Worm (Caenorhabditis elegans) whole organism, L4/young adult: Measurements from ENCODE around the gene tag-322.

Experiments
- W03F9.2 ChIP-seq: fragments of 150-350 bp; optimal IDR thresholded peaks from 2 replicates; lab custom pipeline; 2014; ENCODE audit warnings: missing biosample characterization, missing genetic modification characterization
- dao-5 ChIP-seq: sonication (generic microtip); optimal IDR thresholded peaks from 2 replicates; lab custom pipeline; 2016; ENCODE audit warnings: missing genotype, missing genetic modification characterization, moderate library complexity, missing compliant biosample characterization
- him-1 ChIP-seq: sonication (generic microtip); optimal IDR thresholded peaks from 2 replicates; lab custom pipeline; 2016; ENCODE audit warnings: missing genotype, missing genetic modification reagents, missing genetic modification characterization, missing compliant biosample characterization

The tag-322 gene

ce11 chrIV:7803250-7803649, 17.9 kb upstream of the tag-322 start, which contains the start of gene C33H5.16:
C33H5.16 (minus strand) TSS chrIV:7803350.
- TF ChIP-seq dao-5 (tag; lab: Kevin White, UChicago) (no peak), W03F9.2 (tag; lab: Kevin White, UChicago) (no peak), him-1 (tag; lab: Kevin White, UChicago) (no peak)

- TF ChIP-seq him-1 (tag; lab: Kevin White, UChicago) (no peak), dao-5 (tag; lab: Kevin White, UChicago) (no peak), W03F9.2 (tag; lab: Kevin White, UChicago) (no peak)
Measured at ce11 chrIV:7800338-7800737, 15.0 kb upstream of the tag-322 start.

DNA sequence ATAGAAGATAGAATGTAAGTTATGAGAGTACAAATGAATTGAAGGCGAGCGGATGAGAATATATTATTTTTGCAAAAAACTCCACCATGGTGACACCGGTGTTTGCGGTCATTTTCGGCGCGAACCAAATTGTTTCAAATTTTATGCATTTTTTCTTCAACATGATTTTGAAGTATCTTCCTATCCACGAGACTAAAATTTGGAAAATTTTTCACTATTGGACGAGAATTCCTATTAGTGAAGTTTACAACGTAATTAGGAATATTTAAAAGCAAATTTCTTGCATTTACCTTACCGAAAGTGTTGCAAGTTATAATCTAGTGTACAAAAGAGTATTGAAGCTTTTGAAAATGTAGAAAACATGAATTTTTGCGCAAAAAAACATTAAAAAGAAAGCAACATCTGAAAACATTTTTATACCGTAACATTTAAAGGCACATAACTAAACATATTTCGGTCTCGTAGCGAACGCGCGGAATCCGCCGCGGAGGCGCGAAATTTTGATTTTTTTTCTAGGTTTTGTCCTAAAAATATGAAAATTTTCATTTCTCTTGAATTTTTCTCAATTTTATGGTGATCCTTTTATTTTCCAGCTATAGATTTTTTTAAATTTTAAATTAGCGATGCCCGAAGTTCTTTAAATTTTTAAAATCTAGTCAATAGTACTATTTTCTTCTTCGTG, 11.2 kb upstream of the tag-322 start, which contains the start of gene sgo-1:
sgo-1 (minus strand) TSS at position 51 of the 682 bp plus-strand sequence.
- peak; percentile 52 for TF ChIP-seq W03F9.2 (tag; lab: Kevin White, UChicago)
- no peak for TF ChIP-seq him-1 (tag; lab: Kevin White, UChicago)
- TF ChIP-seq dao-5 (tag; lab: Kevin White, UChicago), result no peak

DNA sequence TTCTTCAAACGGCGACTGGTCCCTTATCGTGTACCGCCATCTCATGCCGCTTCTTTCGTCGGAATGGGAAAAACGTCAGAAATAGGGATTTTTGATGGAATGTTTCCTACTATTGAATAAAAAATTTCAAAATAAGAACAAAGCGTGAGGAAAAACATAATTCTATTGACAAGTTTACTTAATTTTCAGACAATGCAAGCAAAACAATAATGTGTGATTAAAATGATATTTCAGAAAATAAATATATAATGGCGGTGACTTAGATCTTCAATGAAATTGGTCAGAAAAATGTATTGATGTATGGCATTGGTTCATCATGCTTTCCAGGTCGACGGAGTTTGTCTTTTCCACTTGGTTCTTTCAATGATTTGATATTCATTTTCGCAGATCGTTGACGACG, 9.4 kb upstream of the tag-322 start, which contains the start of gene ntp-1:
ntp-1 (minus strand) TSS at position 101 of the 400 bp plus-strand sequence.
- no peak for TF ChIP-seq him-1 (tag; lab: Kevin White, UChicago)
- TF ChIP-seq W03F9.2 (tag; lab: Kevin White, UChicago), result no peak
- no peak for TF ChIP-seq dao-5 (tag; lab: Kevin White, UChicago)

ce11 chrIV:7791821-7792446, 6.6 kb upstream of the tag-322 start, which contains the start of gene C33H5.13:
C33H5.13 (minus strand) TSS chrIV:7792263.
- no peak for TF ChIP-seq him-1 (tag; lab: Kevin White, UChicago)
- TF ChIP-seq W03F9.2 (tag; lab: Kevin White, UChicago), result no peak
- no peak for TF ChIP-seq dao-5 (tag; lab: Kevin White, UChicago)

DNA sequence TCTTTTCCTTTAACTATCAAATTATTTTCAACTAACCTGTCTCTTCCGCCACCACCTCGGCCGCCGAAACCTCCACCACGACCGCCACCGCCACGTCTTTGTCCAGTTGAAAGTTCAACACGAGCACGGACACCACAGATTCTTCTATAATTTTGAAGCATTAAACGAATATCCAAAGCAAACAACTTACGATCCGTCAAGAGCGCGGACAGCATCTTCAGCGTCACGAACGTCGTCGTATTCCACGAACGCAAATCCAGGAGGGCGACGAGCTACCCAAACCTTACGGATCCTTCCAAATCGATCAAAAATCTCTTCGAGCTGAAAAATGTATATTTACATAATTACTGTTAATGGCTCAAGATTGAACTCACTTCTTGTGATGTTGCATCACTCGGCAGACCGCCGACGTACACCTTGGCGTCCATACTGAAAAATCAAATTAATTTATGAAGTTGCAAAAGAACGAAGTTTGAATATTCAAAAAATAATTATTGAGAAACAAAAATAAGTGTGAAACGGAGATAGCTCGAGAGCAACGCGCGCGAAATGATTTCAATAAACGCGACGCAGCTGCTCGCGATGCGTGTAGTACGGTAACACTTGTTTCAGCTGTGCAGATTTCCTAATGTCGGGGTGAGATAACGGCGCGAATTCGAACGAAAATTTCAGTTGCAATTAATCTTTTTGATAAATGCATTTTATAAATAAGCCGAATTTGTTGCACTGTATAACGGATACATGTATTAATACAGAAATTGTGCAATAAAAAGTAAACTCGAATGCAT, 5.6 kb upstream of the tag-322 start, which contains the start of gene rsp-6:
rsp-6 (minus strand) TSS at position 429 of the 788 bp plus-strand sequence.
- TF ChIP-seq him-1 (tag; lab: Kevin White, UChicago), result peak; percentile 29
- TF ChIP-seq dao-5 (tag; lab: Kevin White, UChicago), result no peak
- TF ChIP-seq W03F9.2 (tag; lab: Kevin White, UChicago), result peak; percentile 85

ce11 chrIV:7790151-7790691, 4.9 kb upstream of the tag-322 start:
- TF ChIP-seq him-1 (tag; lab: Kevin White, UChicago), result no peak
- TF ChIP-seq W03F9.2 (tag; lab: Kevin White, UChicago), result no peak
- TF ChIP-seq dao-5 (tag; lab: Kevin White, UChicago), result no peak

DNA sequence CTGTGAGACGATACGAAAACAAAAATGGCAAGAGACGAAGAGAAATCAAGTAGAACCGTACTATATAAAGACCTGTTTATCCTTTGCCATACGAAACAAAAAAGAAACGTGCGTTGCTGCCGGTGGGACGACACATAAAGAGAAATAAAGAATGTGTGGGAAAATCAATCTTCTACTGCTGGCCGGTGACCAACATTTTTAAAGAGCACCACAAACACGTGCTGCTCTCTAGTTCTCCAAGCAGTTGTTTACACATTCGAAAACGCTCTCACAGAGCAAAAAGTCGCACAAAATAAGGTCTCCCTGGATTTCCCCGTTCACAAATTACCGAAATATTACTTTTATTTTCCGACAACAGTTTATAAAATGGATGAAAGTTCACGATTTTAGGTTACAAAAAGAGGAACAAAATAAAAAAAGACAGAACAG, 4.2 kb upstream of the tag-322 start, which contains the start of gene imp-3:
imp-3 (minus strand) TSS at position 93 of the 429 bp plus-strand sequence.
- no peak for TF ChIP-seq him-1 (tag; lab: Kevin White, UChicago)
- TF ChIP-seq W03F9.2 (tag; lab: Kevin White, UChicago), result no peak

ce11 chrIV:7783801-7784411, 1.4 kb downstream of the tag-322 start, which contains the start of gene tag-321:
tag-321 (minus strand) TSS chrIV:7783851.
- TF ChIP-seq W03F9.2 (tag; lab: Kevin White, UChicago), result no peak
- TF ChIP-seq him-1 (tag; lab: Kevin White, UChicago), result no peak
- no peak for TF ChIP-seq dao-5 (tag; lab: Kevin White, UChicago)

ce11 chrIV:7782292-7782691, 3.1 kb downstream of the tag-322 start, which contains the start of gene sec-10:
sec-10 (minus strand) TSS chrIV:7782499.
- TF ChIP-seq dao-5 (tag; lab: Kevin White, UChicago) (no peak), W03F9.2 (tag; lab: Kevin White, UChicago) (no peak), him-1 (tag; lab: Kevin White, UChicago) (no peak)

DNA sequence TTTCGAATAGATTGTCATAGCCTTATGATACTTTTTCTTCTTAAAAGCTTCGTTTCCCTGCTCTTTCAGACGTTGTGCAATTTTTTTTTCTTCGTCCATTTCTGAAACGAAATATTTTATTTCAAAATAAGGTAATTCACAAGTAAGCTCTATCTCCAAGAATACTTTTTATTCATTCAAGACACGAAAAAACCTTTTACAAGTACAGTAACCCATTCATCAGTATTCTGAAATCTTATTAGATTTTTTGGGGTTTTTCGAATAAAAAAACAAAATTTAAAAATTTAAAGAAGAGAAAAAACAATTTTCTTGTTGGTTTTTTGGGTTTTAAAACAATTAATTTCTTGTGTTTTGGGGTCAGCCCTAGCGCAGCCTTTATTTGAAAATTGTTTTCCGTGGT, 6.5 kb downstream of the tag-322 start, which contains the start of gene rpap-3:
rpap-3 (minus strand) TSS at position 101 of the 400 bp plus-strand sequence.
- TF ChIP-seq him-1 (tag; lab: Kevin White, UChicago) (no peak), W03F9.2 (tag; lab: Kevin White, UChicago) (no peak), dao-5 (tag; lab: Kevin White, UChicago) (no peak)

- TF ChIP-seq him-1 (tag; lab: Kevin White, UChicago), result no peak
- TF ChIP-seq W03F9.2 (tag; lab: Kevin White, UChicago), result no peak
- TF ChIP-seq dao-5 (tag; lab: Kevin White, UChicago), result no peak
Measured at ce11 chrIV:7775725-7776124, 9.6 kb downstream of the tag-322 start, which contains the start of gene swd-2.1. swd-2.1 (plus strand) TSS chrIV:7776025.
